Worm (Caenorhabditis elegans) whole organism, early embryonic: ENCODE data around the gene vab-23.

ENCODE experiments used
- B0310.2 ChIP-seq: sonication (generic microtip); optimal IDR thresholded peaks from 2 replicates; lab custom pipeline; 2016; ENCODE audit warnings: mild to moderate bottlenecking, missing genetic modification characterization, missing compliant biosample characterization
- F13C5.2 ChIP-seq: sonication (generic microtip); optimal IDR thresholded peaks from 2 replicates; lab custom pipeline; 2017; ENCODE audit warnings: mild to moderate bottlenecking, missing genetic modification characterization, inconsistent platforms, missing compliant biosample characterization
- aly-1 ChIP-seq: sonication (generic microtip); optimal IDR thresholded peaks from 2 replicates; lab custom pipeline; 2016; ENCODE audit warnings: missing genetic modification characterization, missing compliant biosample characterization
- ama-1 ChIP-seq: fragments of 150-350 bp; optimal IDR thresholded peaks from 2 replicates; lab custom pipeline; 2014
- ceh-13 ChIP-seq: fragments of 200-800 bp; sonication (Bioruptor generic); optimal IDR thresholded peaks from 2 replicates; lab custom pipeline; 2018; ENCODE audit warnings: mild to moderate bottlenecking, missing genetic modification characterization, missing compliant biosample characterization
- ceh-36 ChIP-seq: sonication (generic microtip); optimal IDR thresholded peaks from 2 replicates; lab custom pipeline; 2016; ENCODE audit warnings: missing genetic modification characterization, inconsistent platforms, missing compliant biosample characterization
- ets-7 ChIP-seq: sonication (generic microtip); optimal IDR thresholded peaks from 2 replicates; lab custom pipeline; 2016; ENCODE audit warnings: missing genotype, missing genetic modification characterization, missing compliant biosample characterization
- flt-1 ChIP-seq: fragments of 200-800 bp; sonication (Bioruptor generic); IDR thresholded peaks from 2 replicates; pipeline ENCODE4 v1.3.6; 2022; ENCODE audit warnings: missing genetic modification characterization, missing compliant biosample characterization
- hmbx-1 ChIP-seq: sonication (generic microtip); optimal IDR thresholded peaks from 2 replicates; lab custom pipeline; 2016; ENCODE audit warnings: mild to moderate bottlenecking, missing genetic modification characterization, missing compliant biosample characterization
- hmg-4 ChIP-seq: fragments of 200-800 bp; sonication (Bioruptor generic); optimal IDR thresholded peaks from 2 replicates; lab custom pipeline; 2018; ENCODE audit warnings: mild to moderate bottlenecking, missing genetic modification characterization, missing compliant biosample characterization
- hnd-1 ChIP-seq: sonication (generic microtip); optimal IDR thresholded peaks from 2 replicates; lab custom pipeline; 2016; ENCODE audit warnings: missing genetic modification characterization, missing compliant biosample characterization
- pes-1 ChIP-seq: fragments of 200-800 bp; sonication (Bioruptor generic); IDR thresholded peaks from 2 replicates; pipeline ENCODE4 v1.3.6; 2022; ENCODE audit warnings: missing genetic modification reagents, missing genetic modification characterization, missing compliant biosample characterization
- scrt-1 ChIP-seq: fragments of 200-800 bp; sonication (Bioruptor generic); IDR thresholded peaks from 2 replicates; pipeline ENCODE4 v1.3.6; 2022; ENCODE audit warnings: missing genetic modification characterization, missing compliant biosample characterization
- sea-1 ChIP-seq: fragments of 200-800 bp; sonication (Bioruptor generic); conservative IDR thresholded peaks from 2 replicates; pipeline ENCODE4 v1.3.6; 2022; ENCODE audit warnings: missing genetic modification characterization, missing compliant biosample characterization
- tbx-11 ChIP-seq: fragments of 200-800 bp; sonication (Bioruptor generic); IDR thresholded peaks from 2 replicates; pipeline ENCODE4 v1.3.6; 2022; ENCODE audit warnings: missing genetic modification characterization, missing compliant biosample characterization
- tbx-37 ChIP-seq: fragments of 200-800 bp; sonication (Bioruptor generic); conservative IDR thresholded peaks from 2 replicates; pipeline ENCODE4 v1.3.6; 2022; ENCODE audit warnings: missing genetic modification reagents, missing genetic modification characterization, missing compliant biosample characterization
- tra-4 ChIP-seq: sonication (generic microtip); optimal IDR thresholded peaks from 2 replicates; lab custom pipeline; 2017; ENCODE audit warnings: missing genetic modification characterization, missing compliant biosample characterization

The vab-23 gene

DNA sequence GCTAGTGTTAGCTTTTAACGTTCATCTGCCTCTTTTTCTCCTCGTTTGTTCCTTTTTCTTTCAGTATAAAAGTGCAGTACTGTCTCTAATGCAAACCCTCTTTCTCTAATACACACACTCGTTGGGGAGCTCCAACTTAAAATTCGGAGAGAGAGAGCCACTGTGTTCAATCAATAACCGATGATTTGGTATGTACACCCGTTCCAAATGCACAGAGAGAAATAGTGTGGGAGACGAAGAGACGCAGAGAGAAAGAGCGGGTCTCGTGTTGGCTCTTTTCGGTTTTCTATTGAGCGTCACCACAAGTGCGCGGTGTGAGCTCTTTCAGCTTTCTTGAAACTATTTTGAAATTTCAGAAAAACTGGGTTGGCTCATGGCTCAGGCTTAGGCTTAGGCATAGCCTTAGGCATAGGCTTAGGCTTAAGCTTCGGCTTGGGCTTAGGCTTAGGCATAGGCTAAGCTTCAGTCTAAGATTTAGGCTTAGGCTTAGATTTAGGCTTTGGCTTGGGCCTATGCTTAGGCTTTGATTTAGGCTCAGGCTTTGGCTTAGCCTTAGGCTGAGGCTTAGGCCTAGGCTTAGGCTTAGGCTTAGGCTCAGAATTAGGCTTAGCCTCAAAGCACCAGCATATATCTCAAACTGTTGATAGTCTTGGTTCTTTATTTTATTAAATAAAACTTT lies 22.7 kb upstream of the vab-23 start:
- TF ChIP-seq hnd-1 (tag; lab: Kevin White, UChicago) (no peak), tbx-37 (GFP tag; lab: Robert Waterston, UW) (no peak), ceh-36 (tag; lab: Kevin White, UChicago) (peak; percentile 61)

DNA sequence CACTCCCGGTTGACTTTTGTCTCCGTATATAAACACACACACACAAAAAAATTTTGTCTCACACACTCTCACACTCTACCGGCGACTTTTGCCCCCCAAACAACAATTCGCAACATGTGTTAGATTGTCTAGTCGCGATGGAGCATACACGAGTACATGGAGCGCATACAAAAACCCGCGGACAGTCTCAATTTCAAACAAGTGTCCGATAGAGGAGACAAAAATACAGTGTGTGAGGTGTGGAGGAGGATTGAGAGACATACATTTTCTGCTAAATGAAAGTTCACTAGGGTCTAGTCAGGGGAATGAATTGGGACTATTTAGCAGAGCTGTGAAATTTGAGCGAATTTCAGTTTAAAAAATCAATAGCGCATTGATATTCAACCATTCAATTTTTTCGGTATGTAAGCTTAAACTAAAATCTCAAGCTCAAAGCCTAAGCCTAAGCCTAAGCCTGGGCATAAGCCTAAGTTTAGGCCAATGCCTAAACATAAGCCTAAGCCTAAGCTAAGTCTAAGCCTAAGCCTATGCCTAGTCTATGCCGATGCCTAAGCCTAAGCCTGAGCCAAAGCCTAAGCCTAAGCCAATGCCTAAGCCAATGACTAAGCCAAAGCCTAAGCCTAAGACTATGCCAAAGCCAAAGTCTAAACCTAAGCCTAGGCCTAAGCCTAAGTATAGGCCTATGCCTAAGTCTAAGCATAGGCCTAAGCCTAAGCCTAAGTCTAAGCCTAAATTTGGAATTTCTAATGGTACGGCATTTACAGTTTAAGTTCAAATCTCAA lies 21.9 kb upstream of the vab-23 start:
- TF ChIP-seq pes-1 (GFP tag; lab: Robert Waterston, UW): no peak
- TF ChIP-seq ceh-36 (tag; lab: Kevin White, UChicago): peak; percentile 79
- no peak for TF ChIP-seq hmg-4 (GFP tag; lab: Kevin White, UChicago)
- TF ChIP-seq tra-4 (tag; lab: Kevin White, UChicago): no peak
- TF ChIP-seq tbx-11: no peak

DNA sequence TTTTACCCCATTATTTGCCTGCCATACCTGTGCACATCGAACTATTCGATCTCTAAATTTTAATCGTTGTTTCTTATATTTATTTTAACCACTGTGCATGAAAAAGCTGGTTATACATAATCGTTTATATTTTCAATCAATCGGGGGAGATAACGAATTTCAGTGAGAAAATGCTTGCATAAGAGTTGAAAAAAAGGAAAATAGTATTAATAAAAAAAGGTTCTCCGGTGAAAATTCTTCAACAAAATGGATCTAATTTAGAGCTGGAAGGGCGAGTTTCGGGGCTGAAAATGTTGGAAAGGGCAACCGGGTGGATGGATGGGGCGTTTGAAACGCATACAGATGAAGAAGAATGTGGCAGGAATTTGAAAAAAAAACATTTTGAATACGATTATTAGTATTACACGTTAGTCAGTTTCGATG lies 16.5 kb upstream of the vab-23 start:
- TF ChIP-seq pes-1 (GFP tag; lab: Robert Waterston, UW): no peak
- no peak for TF ChIP-seq ama-1 (lab: Kevin White, UChicago)
- TF ChIP-seq tra-4 (tag; lab: Kevin White, UChicago): no peak
- no peak for TF ChIP-seq aly-1 (tag; lab: Kevin White, UChicago)
- no peak for TF ChIP-seq ceh-36 (tag; lab: Kevin White, UChicago)
- no peak for TF ChIP-seq B0310.2 (tag; lab: Kevin White, UChicago)

DNA sequence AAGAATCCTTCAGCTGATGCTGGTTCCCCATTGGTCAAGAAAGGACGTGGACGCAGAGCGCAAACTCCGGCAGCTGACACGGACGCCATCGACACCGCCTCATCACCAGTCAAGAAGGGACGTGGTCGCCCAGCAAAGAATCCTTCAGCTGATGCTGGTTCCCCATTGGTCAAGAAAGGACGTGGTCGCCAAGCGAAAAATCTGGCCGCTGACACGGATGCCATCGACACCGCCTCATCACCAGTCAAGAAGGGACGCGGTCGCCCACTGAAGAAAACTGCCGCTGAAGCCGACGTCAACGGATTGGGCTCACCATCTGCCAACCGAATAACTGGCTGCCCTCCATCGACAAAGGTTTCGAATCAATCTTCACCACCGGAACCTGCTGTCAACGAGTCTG lies 15.9 kb upstream of the vab-23 start:
- TF ChIP-seq hmg-4 (GFP tag; lab: Kevin White, UChicago): no peak
- no peak for TF ChIP-seq tbx-11
- no peak for TF ChIP-seq scrt-1 (GFP tag; lab: Robert Waterston, UW)
- no peak for TF ChIP-seq sea-1
- no peak for TF ChIP-seq pes-1 (GFP tag; lab: Robert Waterston, UW)
- no peak for TF ChIP-seq ets-7
- TF ChIP-seq F13C5.2 (tag; lab: Kevin White, UChicago): no peak
- TF ChIP-seq flt-1: no peak
- no peak for TF ChIP-seq ceh-13 (GFP tag; lab: Kevin White, UChicago)
- TF ChIP-seq tbx-37 (GFP tag; lab: Robert Waterston, UW): no peak
- no peak for TF ChIP-seq aly-1 (tag; lab: Kevin White, UChicago)
- TF ChIP-seq ama-1 (lab: Kevin White, UChicago): no peak

DNA sequence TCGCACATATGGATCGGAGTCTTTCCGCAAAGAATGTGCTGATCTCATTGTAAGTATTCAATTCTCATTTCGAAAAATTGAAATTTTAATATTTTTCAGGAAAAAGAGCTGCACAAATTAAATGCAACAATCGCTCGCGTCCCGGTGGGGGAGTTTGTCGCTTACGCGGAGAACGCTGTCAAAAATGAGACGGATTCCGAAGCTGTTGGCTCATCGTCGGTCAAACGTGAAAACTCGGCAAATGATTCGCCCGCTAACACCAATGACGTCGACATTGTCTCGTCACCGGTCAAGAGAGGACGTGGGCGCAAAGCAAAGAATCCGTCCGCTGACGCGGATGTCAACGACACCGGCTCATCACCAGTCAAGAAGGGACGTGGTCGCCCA lies 15.5 kb upstream of the vab-23 start:
- no peak for TF ChIP-seq ama-1 (lab: Kevin White, UChicago)
- no peak for TF ChIP-seq flt-1
- no peak for TF ChIP-seq aly-1 (tag; lab: Kevin White, UChicago)
- no peak for TF ChIP-seq tbx-37 (GFP tag; lab: Robert Waterston, UW)
- no peak for TF ChIP-seq pes-1 (GFP tag; lab: Robert Waterston, UW)
- TF ChIP-seq B0310.2 (tag; lab: Kevin White, UChicago): no peak
- TF ChIP-seq ceh-36 (tag; lab: Kevin White, UChicago): no peak
- TF ChIP-seq hmbx-1 (tag; lab: Kevin White, UChicago): no peak
- no peak for TF ChIP-seq sea-1
- no peak for TF ChIP-seq tbx-11

DNA sequence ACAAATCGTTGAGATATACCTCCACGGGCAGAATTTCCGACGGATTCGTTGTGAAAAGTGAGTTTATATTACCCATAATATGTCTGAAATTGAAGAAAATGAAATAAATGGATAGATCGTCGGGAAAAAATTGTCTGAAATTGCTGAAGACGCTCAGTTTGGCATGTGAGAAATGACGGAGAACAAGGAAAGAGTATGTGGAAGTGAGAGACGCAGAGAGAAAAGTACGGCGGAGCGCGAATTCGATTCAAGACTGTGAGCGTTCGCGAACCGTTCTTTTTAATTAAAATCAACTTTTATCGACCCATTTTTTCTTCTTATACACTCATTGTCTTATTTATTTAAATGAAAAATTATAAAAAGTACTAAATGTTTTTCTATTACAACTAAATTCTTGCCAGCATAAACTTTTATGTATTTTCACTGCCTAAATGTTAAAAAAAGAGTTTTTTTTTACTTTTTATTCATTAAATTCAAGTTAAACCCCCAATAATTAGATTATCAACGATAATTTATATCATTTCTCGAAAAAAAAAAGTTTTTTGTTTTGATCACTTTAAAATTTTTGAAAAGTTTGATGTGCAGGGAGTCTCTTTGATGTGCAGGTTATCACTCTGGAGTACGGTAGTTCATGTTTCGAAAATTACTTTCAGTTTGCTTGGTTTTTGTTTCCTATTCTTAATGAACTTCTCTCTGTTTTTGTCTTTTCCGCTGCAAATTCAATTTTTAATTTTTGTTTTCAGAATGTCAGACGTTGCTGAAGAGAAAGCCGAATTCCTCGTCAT lies 15.0 kb upstream of the vab-23 start, which contains the start of the genes vps-15 and hmg-12:
Gene vps-15 (minus strand): TSS at position 83 of the 785 bp plus-strand sequence.
Gene hmg-12 (plus strand): TSS at position 744 of the 785 bp plus-strand sequence.
- TF ChIP-seq ceh-13 (GFP tag; lab: Kevin White, UChicago): no peak
- TF ChIP-seq hmbx-1 (tag; lab: Kevin White, UChicago): no peak
- no peak for TF ChIP-seq tbx-11
- TF ChIP-seq F13C5.2 (tag; lab: Kevin White, UChicago): no peak
- no peak for TF ChIP-seq ets-7
- no peak for TF ChIP-seq ceh-36 (tag; lab: Kevin White, UChicago)
- TF ChIP-seq tra-4 (tag; lab: Kevin White, UChicago): no peak
- no peak for TF ChIP-seq tbx-37 (GFP tag; lab: Robert Waterston, UW)
- TF ChIP-seq pes-1 (GFP tag; lab: Robert Waterston, UW): no peak

DNA sequence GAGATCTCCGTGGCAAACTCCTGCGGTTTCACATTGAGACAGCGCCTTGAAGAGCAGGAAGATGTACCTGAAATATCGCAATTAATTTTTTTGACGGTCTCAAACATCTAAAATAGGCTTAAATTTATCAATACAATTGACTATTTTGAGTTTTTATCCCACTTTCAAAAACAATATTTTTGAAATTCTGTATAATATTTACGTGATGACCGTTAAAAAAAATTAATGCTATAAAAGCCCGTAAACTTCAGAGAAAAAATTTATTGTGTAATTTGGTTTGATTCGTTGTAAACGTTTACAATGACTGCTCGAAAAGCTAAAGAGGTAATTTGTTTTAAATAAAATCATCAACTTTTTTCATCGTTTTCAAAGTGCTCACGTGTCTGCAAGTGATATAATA lies 13.3 kb upstream of the vab-23 start, which contains the start of gene ZK930.7:
Gene ZK930.7 (plus strand): TSS at position 301 of the 400 bp plus-strand sequence.
- TF ChIP-seq tbx-11 (no peak), sea-1 (no peak), tbx-37 (GFP tag; lab: Robert Waterston, UW) (no peak), hmg-4 (GFP tag; lab: Kevin White, UChicago) (no peak), ets-7 (no peak), flt-1 (no peak), hmbx-1 (tag; lab: Kevin White, UChicago) (no peak), scrt-1 (GFP tag; lab: Robert Waterston, UW) (no peak), aly-1 (tag; lab: Kevin White, UChicago) (no peak), ceh-36 (tag; lab: Kevin White, UChicago) (no peak), tra-4 (tag; lab: Kevin White, UChicago) (no peak), F13C5.2 (tag; lab: Kevin White, UChicago) (no peak)
